Fruit fly (Drosophila melanogaster): ENCODE results near the gene PGRP-SB2.

Gene PGRP-SB2

DNA sequence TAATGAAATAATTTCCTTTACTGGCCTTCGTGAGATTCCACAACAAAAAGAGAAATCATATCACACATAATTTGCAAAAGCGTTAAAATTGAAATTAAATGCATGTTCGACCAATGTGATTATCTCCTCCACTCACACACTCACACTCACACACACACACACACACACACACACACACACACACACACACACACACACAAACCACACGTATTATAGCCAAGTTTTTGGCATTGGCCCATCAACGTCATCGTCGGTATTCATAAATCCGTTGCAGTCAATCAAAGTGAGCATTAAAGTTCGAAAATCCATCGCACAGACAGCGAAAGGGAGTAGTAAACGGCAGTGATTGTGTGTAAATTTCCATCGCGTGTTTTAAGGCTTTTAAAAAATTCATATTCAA lies 36.3 kb upstream of the PGRP-SB2 start (continued):
- TF ChIP-seq H15 (GFP tag; IDR thresholded peaks at IDR 0.05) (no peak), cad (GFP tag; optimal IDR thresholded peaks at IDR 0.05) (no peak), Nf-YA (GFP tag; IDR thresholded peaks at IDR 0.05) (no peak), NC2β (GFP tag; optimal IDR thresholded peaks at IDR 0.05) (no peak), Antp (GFP tag; optimal IDR thresholded peaks at IDR 0.05) (no peak), MTF-1 (GFP tag; optimal IDR thresholded peaks at IDR 0.05; ENCODE audit: borderline replicate concordance) (no peak), Abd-B (GFP tag; optimal IDR thresholded peaks at IDR 0.05) (no peak), oc (tag; optimal IDR thresholded peaks at IDR 0.05) (peak; percentile 28), CG7271 (tag; optimal IDR thresholded peaks at IDR 0.05) (no peak), Hr78 (GFP tag; optimal IDR thresholded peaks at IDR 0.05) (peak in 1 of 2 experiments; percentile 33), crp (GFP tag; optimal IDR thresholded peaks at IDR 0.05) (no peak), unc-4 (GFP tag; IDR thresholded peaks at IDR 0.05; ENCODE audit: partially characterized antibody) (no peak), CG2199 (GFP tag; IDR thresholded peaks at IDR 0.05) (no peak), CG10462 (GFP tag; optimal IDR thresholded peaks at IDR 0.05) (no peak), abd-A (tag; optimal IDR thresholded peaks at IDR 0.05) (peak; percentile 7), sim (GFP tag; IDR thresholded peaks at IDR 0.05) (no peak), CG16779 (GFP tag; IDR thresholded peaks at IDR 0.05) (no peak), al (GFP tag; IDR thresholded peaks at IDR 0.05) (no peak), kni (GFP tag; optimal IDR thresholded peaks at IDR 0.05) (peak; percentile 6), CG8281 (tag; optimal IDR thresholded peaks at IDR 0.05) (no peak), cas (GFP tag; IDR thresholded peaks at IDR 0.05) (no peak)

DNA sequence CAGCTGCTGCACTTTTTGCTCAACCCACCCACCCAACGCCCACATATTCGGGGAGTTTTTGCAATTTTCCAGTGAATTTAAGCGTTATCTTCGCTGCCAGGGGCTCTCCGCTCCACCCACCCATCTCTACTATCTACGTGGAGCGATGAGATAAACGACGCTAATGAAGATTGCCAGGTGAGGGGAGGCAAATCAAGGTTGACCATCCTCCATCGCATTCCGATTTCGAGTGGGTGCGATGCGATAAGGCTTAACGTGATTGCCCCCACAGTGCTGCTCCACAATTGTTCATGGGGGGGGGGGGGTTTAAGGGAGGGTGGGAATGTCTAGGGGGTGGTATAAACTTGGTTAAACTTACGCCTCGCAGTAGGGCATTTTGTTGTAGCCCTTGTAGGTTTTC lies 32.5 kb upstream of the PGRP-SB2 start:
- TF ChIP-seq Drgx (GFP tag; IDR thresholded peaks at IDR 0.05) (no peak), CG17829 (tag; optimal IDR thresholded peaks at IDR 0.05) (no peak), CG10959 (GFP tag; IDR thresholded peaks at IDR 0.05) (no peak), CG34376 (GFP tag; optimal IDR thresholded peaks at IDR 0.05) (no peak), CG8388 (GFP tag; optimal IDR thresholded peaks at IDR 0.05) (no peak), sd (tag; optimal IDR thresholded peaks at IDR 0.05) (peak; percentile 99), onecut (GFP tag; IDR thresholded peaks at IDR 0.05) (no peak), CG15514 (GFP tag; optimal IDR thresholded peaks at IDR 0.05) (no peak), so (GFP tag; IDR thresholded peaks at IDR 0.05) (no peak), ash1 (GFP tag; optimal IDR thresholded peaks at IDR 0.05) (no peak), nom (GFP tag; optimal IDR thresholded peaks at IDR 0.05) (no peak), ttk (GFP tag; IDR thresholded peaks at IDR 0.05) (peak; percentile 68), HmgZ (tag; optimal IDR thresholded peaks at IDR 0.05) (peak; percentile 18), prd (optimal IDR thresholded peaks at IDR 0.05) (no peak), prd (GFP tag; IDR thresholded peaks at IDR 0.05) (no peak), CG31365 (tag; optimal IDR thresholded peaks at IDR 0.05) (no peak), CG3065 (GFP tag; optimal IDR thresholded peaks at IDR 0.05) (no peak), CG4404 (GFP tag; IDR thresholded peaks at IDR 0.05) (no peak), Hsf (GFP tag; optimal IDR thresholded peaks at IDR 0.05) (no peak), bcd (GFP tag; optimal IDR thresholded peaks at IDR 0.05) (no peak), ranshi (GFP tag; IDR thresholded peaks at IDR 0.05) (no peak), CG9437 (GFP tag; optimal IDR thresholded peaks at IDR 0.05) (no peak), CG15479 (GFP tag; optimal IDR thresholded peaks at IDR 0.05) (no peak), ftz-f1 (GFP tag; optimal IDR thresholded peaks at IDR 0.05) (peak; percentile 57), Abd-B (GFP tag; optimal IDR thresholded peaks at IDR 0.05) (no peak), GATAe (GFP tag; conservative IDR thresholded peaks at IDR 0.05) (peak; percentile 98), CG6654 (GFP tag; optimal IDR thresholded peaks at IDR 0.05) (no peak), lilli (GFP tag; optimal IDR thresholded peaks at IDR 0.05) (no peak), tio (GFP tag; optimal IDR thresholded peaks at IDR 0.05) (no peak), CG12769 (tag; optimal IDR thresholded peaks at IDR 0.05) (peak; percentile 15), bowl (GFP tag; IDR thresholded peaks at IDR 0.05) (no peak), her (GFP tag; optimal IDR thresholded peaks at IDR 0.05) (no peak)
